Fruit fly (Drosophila melanogaster): ENCODE data around the gene pira.
A peak's percentile ranks its signal among the peaks of the same experiment; 100 is the strongest.

pira gene

DNA sequence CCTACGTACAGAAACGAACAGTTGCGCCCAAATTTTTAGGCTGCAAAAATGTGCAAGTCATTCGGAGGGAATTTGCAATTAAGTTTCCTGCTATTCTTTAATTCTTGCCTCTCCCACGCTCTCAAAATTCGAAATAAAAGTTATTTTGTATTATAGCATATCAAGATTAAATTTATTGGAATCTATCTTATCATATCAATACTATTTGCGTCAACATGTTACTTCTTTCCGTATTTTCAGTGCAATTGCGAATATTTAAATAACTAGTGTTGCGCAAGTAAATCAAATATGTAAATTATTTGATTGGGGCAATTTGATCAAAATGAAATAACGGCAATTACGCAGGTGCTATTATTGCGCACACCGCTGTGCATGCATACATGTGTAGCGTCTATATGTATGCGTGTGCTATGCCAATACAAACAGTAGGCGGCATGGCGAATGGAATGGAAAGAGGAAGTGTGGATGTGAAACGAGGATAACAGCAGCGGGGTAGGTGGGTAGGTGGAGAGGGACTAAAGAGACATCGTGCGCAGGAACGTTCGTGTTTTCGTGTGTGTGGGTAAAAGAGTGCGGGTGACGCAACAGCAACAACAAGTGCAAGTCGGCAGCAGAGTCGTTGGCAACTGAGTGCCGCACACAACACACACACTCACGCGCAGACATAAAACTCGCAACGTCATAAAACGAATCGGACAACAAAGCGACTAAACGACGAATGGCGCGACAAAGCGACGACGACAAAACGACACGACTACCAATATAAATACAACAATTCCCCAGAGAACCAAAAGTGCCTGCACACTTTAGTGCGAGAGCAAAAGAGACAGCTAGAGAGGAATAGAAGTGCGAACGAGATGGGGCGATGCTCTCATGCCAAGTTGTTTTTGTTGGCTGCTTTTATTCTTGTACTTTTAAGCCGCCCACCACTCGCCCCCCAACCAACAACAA lies 27.7 kb downstream of the pira start (continued):
- peak; percentile 91 for TF ChIP-seq pum (GFP tag; optimal IDR thresholded peaks at IDR 0.05)
- TF ChIP-seq aop (GFP tag; IDR thresholded peaks at IDR 0.05), result peak; percentile 67; the same call in 1 of the 2 replicates
- no peak for TF ChIP-seq Dll (GFP tag; IDR thresholded peaks at IDR 0.05; ENCODE audit: partially characterized antibody)
- TF ChIP-seq CG32772 (GFP tag; IDR thresholded peaks at IDR 0.05), result peak; percentile 76
- TF ChIP-seq caup (GFP tag; optimal IDR thresholded peaks at IDR 0.05; ENCODE audit: severe bottlenecking), result peak; percentile 89
- TF ChIP-seq Atf-2 (GFP tag; optimal IDR thresholded peaks at IDR 0.05), result peak; percentile 92
- no peak for TF ChIP-seq zf30C (GFP tag; optimal IDR thresholded peaks at IDR 0.05)
- 0 out of 2 replicates have a peak, but pooled peaks have one; percentile 48 for TF ChIP-seq CG1024 (GFP tag; IDR thresholded peaks at IDR 0.05)
- TF ChIP-seq CG7987 (GFP tag; optimal IDR thresholded peaks at IDR 0.05), result peak; percentile 64
- peak; percentile 74 for TF ChIP-seq CG7928 (GFP tag; optimal IDR thresholded peaks at IDR 0.05)
- TF ChIP-seq fd64A (GFP tag; optimal IDR thresholded peaks at IDR 0.05), result peak; percentile 80
- TF ChIP-seq esg (GFP tag; conservative IDR thresholded peaks at IDR 0.05), result peak; percentile 83
- TF ChIP-seq CG6272 (GFP tag; IDR thresholded peaks at IDR 0.05), result peak; percentile 80
- TF ChIP-seq CrebB (tag; optimal IDR thresholded peaks at IDR 0.05), result peak; percentile 71
- TF ChIP-seq chn (GFP tag; optimal IDR thresholded peaks at IDR 0.05), result peak; percentile 91
- peak; percentile 90 for TF ChIP-seq zfh2 (GFP tag; optimal IDR thresholded peaks at IDR 0.05)
- peak; percentile 88 for TF ChIP-seq CG17385 (GFP tag; optimal IDR thresholded peaks at IDR 0.05)
- TF ChIP-seq CG14014 (GFP tag; IDR thresholded peaks at IDR 0.05), result peak; percentile 76
- peak; percentile 88 for TF ChIP-seq CG13624 (GFP tag; optimal IDR thresholded peaks at IDR 0.05)
- TF ChIP-seq maf-S (GFP tag; optimal IDR thresholded peaks at IDR 0.05), result peak; percentile 90
- peak; percentile 92 for TF ChIP-seq Dek (tag; optimal IDR thresholded peaks at IDR 0.05)
- peak; percentile 88 for TF ChIP-seq slbo (GFP tag; IDR thresholded peaks at IDR 0.05)
- peak; percentile 78 for TF ChIP-seq H15 (GFP tag; IDR thresholded peaks at IDR 0.05)
- TF ChIP-seq CkIIα-i1 (GFP tag; IDR thresholded peaks at IDR 0.05), result no peak
- TF ChIP-seq Sry-δ (GFP tag; optimal IDR thresholded peaks at IDR 0.05), result peak; percentile 51
- peak; percentile 73 for TF ChIP-seq dm (GFP tag; optimal IDR thresholded peaks at IDR 0.05)
- no peak for TF ChIP-seq CG7745 (tag; optimal IDR thresholded peaks at IDR 0.05)
- peak; percentile 80 for TF ChIP-seq CG4617 (GFP tag; optimal IDR thresholded peaks at IDR 0.05; ENCODE audit: borderline replicate concordance)
- peak; percentile 77 for TF ChIP-seq wor (GFP tag; IDR thresholded peaks at IDR 0.05)
- TF ChIP-seq CG3838 (GFP tag; optimal IDR thresholded peaks at IDR 0.05), result peak; percentile 77
- TF ChIP-seq Scr (GFP tag; IDR thresholded peaks at IDR 0.05; ENCODE audit: partially characterized antibody), result no peak
- peak; percentile 80 for TF ChIP-seq CG14441 (GFP tag; IDR thresholded peaks at IDR 0.05)
- TF ChIP-seq Fer2 (tag; optimal IDR thresholded peaks at IDR 0.05), result peak; percentile 84
- TF ChIP-seq Side (GFP tag; optimal IDR thresholded peaks at IDR 0.05), result peak; percentile 89
- TF ChIP-seq Chrac-16 (GFP tag; optimal IDR thresholded peaks at IDR 0.05), result peak; percentile 95
- peak; percentile 94 for TF ChIP-seq CG15269 (tag; optimal IDR thresholded peaks at IDR 0.05)
- peak; percentile 83 for TF ChIP-seq so (GFP tag; IDR thresholded peaks at IDR 0.05)
- peak; percentile 83 for TF ChIP-seq sima (GFP tag; optimal IDR thresholded peaks at IDR 0.05)
- TF ChIP-seq CG8290 (GFP tag; optimal IDR thresholded peaks at IDR 0.05), result peak; percentile 77
- peak; percentile 83 to 87 for TF ChIP-seq CG8290 (tag; optimal IDR thresholded peaks at IDR 0.05)
- TF ChIP-seq ac (GFP tag; optimal IDR thresholded peaks at IDR 0.05), result peak; percentile 88
- TF ChIP-seq pros (GFP tag; optimal IDR thresholded peaks at IDR 0.05), result peak; percentile 81
- TF ChIP-seq CG31224 (GFP tag; IDR thresholded peaks at IDR 0.05), result peak; percentile 59; the same call in 1 of the 2 replicates
- no peak for TF ChIP-seq Dref (GFP tag; IDR thresholded peaks at IDR 0.05)
- no peak for TF ChIP-seq Opbp (GFP tag; IDR thresholded peaks at IDR 0.05; ENCODE audit: partially characterized antibody)
- TF ChIP-seq fd96Cb (tag; optimal IDR thresholded peaks at IDR 0.05), result peak; percentile 96
- TF ChIP-seq scrt (GFP tag; optimal IDR thresholded peaks at IDR 0.05), result peak; percentile 88
- TF ChIP-seq Hmr (GFP tag; optimal IDR thresholded peaks at IDR 0.05), result peak; percentile 96
- peak; percentile 73 for TF ChIP-seq Oaz (GFP tag; IDR thresholded peaks at IDR 0.05)

Data from whole organism, embryonic.